Fruit fly (Drosophila melanogaster): ENCODE results near the gene glec.

The glec gene

dm6 chr3R:21838505-21838956, 17.5 kb downstream of the glec start (continued):
- TF ChIP-seq CG9609 (GFP tag; optimal IDR thresholded peaks at IDR 0.05), result peak; percentile 22
- TF ChIP-seq Hr3 (GFP tag; optimal IDR thresholded peaks at IDR 0.05), result peak; percentile 12
- TF ChIP-seq sens (GFP tag), result peak; percentile 90
- no peak for TF ChIP-seq Dfd (GFP tag; optimal IDR thresholded peaks at IDR 0.05)
- peak; percentile 19 for TF ChIP-seq lilli (GFP tag; optimal IDR thresholded peaks at IDR 0.05)
- no peak for TF ChIP-seq CTCF (GFP tag; optimal IDR thresholded peaks at IDR 0.05)
- no peak for TF ChIP-seq Hr39 (optimal IDR thresholded peaks at IDR 0.05)
- no peak for TF ChIP-seq repo (GFP tag; optimal IDR thresholded peaks at IDR 0.05)
- no peak for TF ChIP-seq stwl (tag; optimal IDR thresholded peaks at IDR 0.05)
- TF ChIP-seq exex (tag; optimal IDR thresholded peaks at IDR 0.05), result no peak
- TF ChIP-seq Doc3 (GFP tag; IDR thresholded peaks at IDR 0.05; ENCODE audit: partially characterized antibody), result no peak
- no peak for TF ChIP-seq CG30020 (tag; optimal IDR thresholded peaks at IDR 0.05)
- TF ChIP-seq Med (GFP tag), result peak; percentile 10
- TF ChIP-seq CG1529 (GFP tag; optimal IDR thresholded peaks at IDR 0.05), result no peak
- TF ChIP-seq CG2116 (GFP tag; optimal IDR thresholded peaks at IDR 0.05), result no peak
- no peak for TF ChIP-seq Fer2 (tag; optimal IDR thresholded peaks at IDR 0.05)
- TF ChIP-seq vvl (GFP tag; IDR thresholded peaks at IDR 0.05), result peak; percentile 26; the same call in 1 of the 2 replicates
- peak; percentile 59 for TF ChIP-seq dmrt99B (tag; optimal IDR thresholded peaks at IDR 0.05)
- TF ChIP-seq jing (GFP tag; optimal IDR thresholded peaks at IDR 0.05), result peak; percentile 16
- no peak for TF ChIP-seq hb (GFP tag; IDR thresholded peaks at IDR 0.05; ENCODE audit: partially characterized antibody)
- no peak for TF ChIP-seq CG31224 (GFP tag; IDR thresholded peaks at IDR 0.05)
- TF ChIP-seq jumu (GFP tag; optimal IDR thresholded peaks at IDR 0.05), result peak; percentile 5
- no peak for TF ChIP-seq ash1 (GFP tag; optimal IDR thresholded peaks at IDR 0.05)
- TF ChIP-seq CG32767 (GFP tag; IDR thresholded peaks at IDR 0.05), result 0 out of 2 replicates have a peak, but pooled peaks have one; percentile 8
- no peak for TF ChIP-seq CG3838 (GFP tag; optimal IDR thresholded peaks at IDR 0.05)
- TF ChIP-seq CG8290 (GFP tag; optimal IDR thresholded peaks at IDR 0.05), result no peak
- TF ChIP-seq CG8290 (tag; optimal IDR thresholded peaks at IDR 0.05), result peak in 1 of 2 experiments; percentile 6
- TF ChIP-seq insv (GFP tag; optimal IDR thresholded peaks at IDR 0.05), result no peak
- TF ChIP-seq CG10209 (GFP tag; optimal IDR thresholded peaks at IDR 0.05), result peak; percentile 5
- TF ChIP-seq Ptx1 (GFP tag; IDR thresholded peaks at IDR 0.05), result no peak
- TF ChIP-seq CG14667 (GFP tag; IDR thresholded peaks at IDR 0.05), result no peak
- TF ChIP-seq Bteb2 (GFP tag; optimal IDR thresholded peaks at IDR 0.05), result no peak
- no peak for TF ChIP-seq salm (tag; optimal IDR thresholded peaks at IDR 0.05)
- TF ChIP-seq NK7.1 (GFP tag; optimal IDR thresholded peaks at IDR 0.05), result no peak
- no peak for TF ChIP-seq bcd (GFP tag; optimal IDR thresholded peaks at IDR 0.05)
- no peak for TF ChIP-seq CG11696 (GFP tag; IDR thresholded peaks at IDR 0.05)
- peak; percentile 7 for TF ChIP-seq unpg (GFP tag; optimal IDR thresholded peaks at IDR 0.05)
- TF ChIP-seq Lim3 (GFP tag; IDR thresholded peaks at IDR 0.05), result no peak
- TF ChIP-seq ttk (GFP tag; IDR thresholded peaks at IDR 0.05), result no peak
- TF ChIP-seq slp2 (GFP tag; optimal IDR thresholded peaks at IDR 0.05), result peak; percentile 38
- peak; percentile 3 for TF ChIP-seq shn (GFP tag; optimal IDR thresholded peaks at IDR 0.05)
- no peak for TF ChIP-seq CG18476 (GFP tag; optimal IDR thresholded peaks at IDR 0.05)
- TF ChIP-seq CG5953 (GFP tag; IDR thresholded peaks at IDR 0.05), result no peak
- TF ChIP-seq luna (GFP tag; optimal IDR thresholded peaks at IDR 0.05), result no peak
- peak; percentile 14 for TF ChIP-seq nerfin-1 (tag; optimal IDR thresholded peaks at IDR 0.05)
- TF ChIP-seq CG18262 (tag; optimal IDR thresholded peaks at IDR 0.05), result peak; percentile 65
- no peak for TF ChIP-seq jigr1 (GFP tag; IDR thresholded peaks at IDR 0.05)
- peak; percentile 13 for TF ChIP-seq nau (GFP tag; optimal IDR thresholded peaks at IDR 0.05)
- TF ChIP-seq CG7839 (tag; optimal IDR thresholded peaks at IDR 0.05), result peak; percentile 45
- peak; percentile 43 for TF ChIP-seq Sox100B (GFP tag; optimal IDR thresholded peaks at IDR 0.05)
- TF ChIP-seq CG11093 (GFP tag; IDR thresholded peaks at IDR 0.05), result no peak
- TF ChIP-seq CG6272 (GFP tag; IDR thresholded peaks at IDR 0.05), result no peak
- no peak for TF ChIP-seq trh (GFP tag; optimal IDR thresholded peaks at IDR 0.05)
- peak; percentile 33 for TF ChIP-seq CG13424 (tag; optimal IDR thresholded peaks at IDR 0.05)
